Fruit fly (Drosophila melanogaster) whole organism, embryonic: ENCODE data around the gene cpx.
A peak's percentile ranks its signal among the peaks of the same experiment; 100 is the strongest.

Source experiments
- B-H2 ChIP-seq: fragments of 200-800 bp; sonication (Bioruptor generic); optimal IDR thresholded peaks from 2 replicates; lab custom pipeline; 2018; ENCODE audit warnings: missing biosample characterization, mild to moderate bottlenecking, missing genetic modification characterization
- BEAF-32 ChIP-seq: fragments of 200-800 bp; sonication (Bioruptor generic); optimal IDR thresholded peaks from 3 replicates; lab custom pipeline; 2017; ENCODE audit warnings: missing biosample characterization, missing genetic modification characterization, mild to moderate bottlenecking, moderate library complexity, missing genetic modification reagents
- CG10147 ChIP-seq: fragments of 200-800 bp; sonication (Bioruptor generic); optimal IDR thresholded peaks from 2 replicates; lab custom pipeline; 2019; ENCODE audit warnings: missing biosample characterization, mild to moderate bottlenecking, missing genetic modification characterization, moderate library complexity
- CG10267 ChIP-seq: fragments of 200-800 bp; sonication (Bioruptor generic); optimal IDR thresholded peaks from 2 replicates; lab custom pipeline; 2018; ENCODE audit warnings: missing biosample characterization, mild to moderate bottlenecking, missing genetic modification characterization, moderate library complexity
- CG10979 ChIP-seq: fragments of 200-800 bp; sonication (Bioruptor generic); optimal IDR thresholded peaks from 2 replicates; lab custom pipeline; 2018; ENCODE audit warnings: missing biosample characterization, mild to moderate bottlenecking, missing genetic modification characterization, moderate library complexity
- CG11560 ChIP-seq: fragments of 200-800 bp; sonication (Bioruptor generic); IDR thresholded peaks from 3 replicates; pipeline ENCODE4 v1.3.6; 2022; ENCODE audit warnings: missing biosample characterization, missing genetic modification characterization
- CG12391 ChIP-seq: fragments of 200-800 bp; sonication (Bioruptor generic); optimal IDR thresholded peaks from 3 replicates; lab custom pipeline; 2018; ENCODE audit warnings: missing biosample characterization, mild to moderate bottlenecking, missing genetic modification characterization, moderate library complexity
- CG12659 ChIP-seq: fragments of 200-800 bp; sonication (Bioruptor generic); optimal IDR thresholded peaks from 3 replicates; lab custom pipeline; 2017; ENCODE audit warnings: mild to moderate bottlenecking, missing biosample characterization, missing genetic modification reagents, missing genetic modification characterization
- CG13287 ChIP-seq: fragments of 200-800 bp; sonication (Bioruptor generic); IDR thresholded peaks from 2 replicates; pipeline ENCODE4 v1.3.6; 2022; ENCODE audit warnings: missing biosample characterization, missing genetic modification characterization; ENCODE audit not compliant: partially characterized antibody
- CG14710 ChIP-seq: fragments of 200-800 bp; sonication (Bioruptor generic); optimal IDR thresholded peaks from 3 replicates; lab custom pipeline; 2019; ENCODE audit warnings: missing biosample characterization, mild to moderate bottlenecking, missing genetic modification characterization, moderate library complexity
- CG16813 ChIP-seq: fragments of 200-800 bp; sonication (Bioruptor generic); IDR thresholded peaks from 3 replicates; pipeline ENCODE4 v1.3.6; 2022; ENCODE audit warnings: missing biosample characterization, missing genetic modification characterization; ENCODE audit not compliant: partially characterized antibody
- CG17186 ChIP-seq: fragments of 200-800 bp; sonication (Bioruptor generic); optimal IDR thresholded peaks from 3 replicates; lab custom pipeline; 2017; ENCODE audit warnings: missing biosample characterization, missing genetic modification reagents, missing genetic modification characterization
- CG17359 ChIP-seq: fragments of 200-800 bp; sonication (Bioruptor generic); optimal IDR thresholded peaks from 3 replicates; lab custom pipeline; 2018; ENCODE audit warnings: missing biosample characterization, mild to moderate bottlenecking, missing genetic modification characterization, moderate library complexity
- CG18619 ChIP-seq: fragments of 200-800 bp; sonication (Bioruptor generic); optimal IDR thresholded peaks from 3 replicates; lab custom pipeline; 2017; ENCODE audit warnings: missing biosample characterization, mild to moderate bottlenecking, missing genetic modification characterization
- CG2712 ChIP-seq: fragments of 200-800 bp; optimal IDR thresholded peaks from 3 replicates; lab custom pipeline; 2019; ENCODE audit warnings: missing biosample characterization, mild to moderate bottlenecking, missing genetic modification characterization, moderate library complexity
- CG33213 ChIP-seq: fragments of 200-800 bp; sonication (Bioruptor generic); optimal IDR thresholded peaks from 3 replicates; lab custom pipeline; 2016; ENCODE audit warnings: missing biosample characterization, missing genetic modification characterization
- CG4730 ChIP-seq: fragments of 200-800 bp; sonication (Bioruptor generic); IDR thresholded peaks from 2 replicates; pipeline ENCODE4 v1.3.6; 2022; ENCODE audit warnings: missing biosample characterization, missing genetic modification characterization
- CG6254 ChIP-seq: fragments of 200-800 bp; sonication (Bioruptor generic); optimal IDR thresholded peaks from 3 replicates; lab custom pipeline; 2017; ENCODE audit warnings: mild to moderate bottlenecking, missing biosample characterization, missing genetic modification reagents, missing genetic modification characterization
- CG7963 ChIP-seq: fragments of 200-800 bp; sonication (Bioruptor generic); IDR thresholded peaks from 3 replicates; pipeline ENCODE4 v1.3.6; 2022; ENCODE audit warnings: missing biosample characterization, missing genetic modification characterization; ENCODE audit not compliant: partially characterized antibody
- CG8290 ChIP-seq, 3 experiments: fragments of 200-800 bp; sonication (Bioruptor generic); optimal IDR thresholded peaks; 2 replicates each; lab custom pipeline; 2016 to 2019; ENCODE audit warnings: missing biosample characterization in 3 of 3, missing genetic modification characterization in 3 of 3, mild to moderate bottlenecking in 2 of 3, moderate library complexity in 1 of 3
- CTCF ChIP-seq: fragments of 200-800 bp; sonication (Bioruptor generic); optimal IDR thresholded peaks from 2 replicates; lab custom pipeline; 2017; ENCODE audit warnings: missing biosample characterization, mild to moderate bottlenecking, missing genetic modification characterization, moderate library complexity
- Dip2 ChIP-seq: fragments of 200-800 bp; sonication (Bioruptor generic); IDR thresholded peaks from 2 replicates; pipeline ENCODE4 v1.3.6; 2022; ENCODE audit warnings: missing biosample characterization, missing genetic modification characterization
- Dref ChIP-seq: fragments of 200-800 bp; sonication (Bioruptor generic); IDR thresholded peaks from 2 replicates; pipeline ENCODE4 v1.3.6; 2022; ENCODE audit warnings: missing biosample characterization, missing genetic modification characterization
- HLH4C ChIP-seq: fragments of 200-800 bp; sonication (Bioruptor generic); IDR thresholded peaks from 3 replicates; pipeline ENCODE4 v1.3.6; 2022; ENCODE audit warnings: missing biosample characterization, missing genetic modification characterization; ENCODE audit not compliant: partially characterized antibody
- HmgD ChIP-seq: fragments of 200-800 bp; sonication (Bioruptor generic); optimal IDR thresholded peaks from 3 replicates; lab custom pipeline; 2016; ENCODE audit warnings: missing biosample characterization, missing genetic modification characterization
- Hr3 ChIP-seq: fragments of 200-800 bp; sonication (Bioruptor generic); optimal IDR thresholded peaks from 3 replicates; lab custom pipeline; 2016; ENCODE audit warnings: missing biosample characterization, missing genetic modification characterization
- Lhr ChIP-seq: fragments of 200-800 bp; sonication (Bioruptor generic); optimal IDR thresholded peaks from 3 replicates; lab custom pipeline; 2017; ENCODE audit warnings: mild to moderate bottlenecking, missing biosample characterization, missing genetic modification reagents, missing genetic modification characterization
- Med ChIP-seq: fragments of 200-800 bp; sonication (Bioruptor generic); peaks from one replicate; lab custom pipeline; 2016; ENCODE audit warnings: missing biosample characterization, missing genetic modification characterization, mild to moderate bottlenecking, inconsistent platforms, moderate library complexity
- NfI ChIP-seq: fragments of 200-800 bp; sonication (Bioruptor generic); optimal IDR thresholded peaks from 3 replicates; lab custom pipeline; 2018; ENCODE audit warnings: missing biosample characterization, mild to moderate bottlenecking, missing genetic modification characterization, moderate library complexity
- Scr ChIP-seq: fragments of 200-800 bp; sonication (Bioruptor generic); IDR thresholded peaks from 2 replicates; pipeline ENCODE4 v1.3.6; 2022; ENCODE audit warnings: missing biosample characterization, missing genetic modification characterization; ENCODE audit not compliant: partially characterized antibody
- Sry-δ ChIP-seq: fragments of 200-800 bp; sonication (Bioruptor generic); optimal IDR thresholded peaks from 2 replicates; lab custom pipeline; 2016; ENCODE audit warnings: missing biosample characterization, missing genetic modification characterization
- Stat92E ChIP-seq, 3 experiments: fragments of >200 bp in 2 of 3; fragments of 200-800 bp in 1 of 3; sonication (Bioruptor generic) in 1 of 3; optimal IDR thresholded peaks; 2 replicates each; lab custom pipeline; 2017 to 2019; ENCODE audit warnings: missing biosample characterization in 3 of 3, missing genetic modification characterization in 3 of 3, mild to moderate bottlenecking in 1 of 3, moderate library complexity in 1 of 3
- Trl ChIP-seq, 3 experiments: fragments of >200 bp in 2 of 3; fragments of 200-800 bp in 1 of 3; sonication (Bioruptor generic) in 1 of 3; optimal IDR thresholded peaks; 2 replicates in 1 of 3; 3 replicates in 2 of 3; lab custom pipeline; 2016 to 2017; ENCODE audit warnings: missing biosample characterization in 1 of 3, missing genetic modification characterization in 1 of 3
- Vsx1 ChIP-seq: fragments of 200-800 bp; sonication (Bioruptor generic); optimal IDR thresholded peaks from 2 replicates; lab custom pipeline; 2017; ENCODE audit warnings: missing biosample characterization, mild to moderate bottlenecking, missing genetic modification characterization, missing genetic modification reagents
- YL-1 ChIP-seq: fragments of 200-800 bp; sonication (Bioruptor generic); optimal IDR thresholded peaks from 3 replicates; lab custom pipeline; 2017; ENCODE audit warnings: missing biosample characterization, mild to moderate bottlenecking, missing genetic modification characterization
- bbx ChIP-seq: fragments of 200-800 bp; sonication (Bioruptor generic); IDR thresholded peaks from 2 replicates; pipeline ENCODE4 v1.3.6; 2022; ENCODE audit warnings: missing biosample characterization, missing genetic modification characterization; ENCODE audit not compliant: partially characterized antibody
- ci ChIP-seq: fragments of 200-800 bp; sonication (Bioruptor generic); IDR thresholded peaks from 3 replicates; pipeline ENCODE4 v1.3.6; 2022; ENCODE audit warnings: missing biosample characterization, missing genetic modification characterization
- dati ChIP-seq: fragments of 200-800 bp; sonication (Bioruptor generic); IDR thresholded peaks from 2 replicates; pipeline ENCODE4 v1.3.6; 2022; ENCODE audit warnings: missing biosample characterization, missing genetic modification characterization
- dm ChIP-seq: fragments of 200-800 bp; sonication (Bioruptor generic); optimal IDR thresholded peaks from 3 replicates; lab custom pipeline; 2016; ENCODE audit warnings: missing biosample characterization, missing genetic modification characterization
- en ChIP-seq: fragments of 200-800 bp; sonication (Bioruptor generic); optimal IDR thresholded peaks from 2 replicates; lab custom pipeline; 2016; ENCODE audit warnings: missing biosample characterization, missing genetic modification characterization
- ftz-f1 ChIP-seq: fragments of 200-800 bp; sonication (Bioruptor generic); optimal IDR thresholded peaks from 2 replicates; lab custom pipeline; 2016; ENCODE audit warnings: missing biosample characterization, missing genetic modification characterization
- nau ChIP-seq: fragments of 200-800 bp; sonication (Bioruptor generic); optimal IDR thresholded peaks from 3 replicates; lab custom pipeline; 2017; ENCODE audit warnings: missing biosample characterization, mild to moderate bottlenecking, missing genetic modification characterization, missing genetic modification reagents
- sens ChIP-seq: fragments of 200-800 bp; sonication (Bioruptor generic); peaks from one replicate; lab custom pipeline; 2016; ENCODE audit warnings: missing biosample characterization, missing genetic modification characterization
- sr ChIP-seq: fragments of 200-800 bp; sonication (Bioruptor generic); IDR thresholded peaks from 3 replicates; pipeline ENCODE4 v1.3.6; 2022; ENCODE audit warnings: missing biosample characterization, missing genetic modification characterization
- trem ChIP-seq: fragments of 200-800 bp; optimal IDR thresholded peaks from 3 replicates; lab custom pipeline; 2019; ENCODE audit warnings: missing biosample characterization, mild to moderate bottlenecking, missing genetic modification characterization, moderate library complexity
- tup ChIP-seq: fragments of 200-800 bp; sonication (Bioruptor generic); optimal IDR thresholded peaks from 2 replicates; lab custom pipeline; 2016; ENCODE audit warnings: missing biosample characterization, mild to moderate bottlenecking, missing genetic modification characterization, moderate library complexity
- vvl ChIP-seq: fragments of 200-800 bp; sonication (Bioruptor generic); IDR thresholded peaks from 2 replicates; pipeline ENCODE4 v1.3.6; 2022; ENCODE audit warnings: missing biosample characterization, missing genetic modification characterization
- zen ChIP-seq: fragments of 200-800 bp; sonication (Bioruptor generic); optimal IDR thresholded peaks from 3 replicates; lab custom pipeline; 2018; ENCODE audit warnings: missing biosample characterization, mild to moderate bottlenecking, missing genetic modification characterization, moderate library complexity

cpx gene

dm6 chr3R:4337580-4337979 lies 57.6 kb downstream of the cpx start, which contains the start of the genes Skp2 and CG1103:
Gene Skp2 (minus strand): TSS chr3R:4337674.
Gene CG1103 (plus strand): TSS chr3R:4337755.
- peak; percentile 68 for TF ChIP-seq CG13287 (GFP tag; lab: Robert Waterston, UW)
- TF ChIP-seq trem (tag; lab: Kevin White, UChicago), result peak; percentile 66
- TF ChIP-seq Lhr, result peak; percentile 59
- TF ChIP-seq bbx, result peak; percentile 27; the same call in 1 of the 2 replicates
- peak; percentile 51 for TF ChIP-seq BEAF-32 (GFP tag; lab: Kevin White, UChicago)
- TF ChIP-seq HmgD (GFP tag; lab: Kevin White, UChicago), result peak; percentile 23
- no peak for TF ChIP-seq tup (GFP tag; lab: Kevin White, UChicago)
- no peak for TF ChIP-seq dati (GFP tag; lab: Robert Waterston, UW)
- peak; percentile 48 for TF ChIP-seq Scr (GFP tag; lab: Robert Waterston, UW)
- no peak for TF ChIP-seq CG10147 (GFP tag; lab: Kevin White, UChicago)
- TF ChIP-seq Stat92E (GFP tag; optimal IDR thresholded peaks at IDR 0.05; lab: Kevin White, UChicago), result peak in 1 of 3 experiments; percentile 76
- peak; percentile 26 for TF ChIP-seq CG33213 (GFP tag; lab: Kevin White, UChicago)
- TF ChIP-seq CG10267 (tag; lab: Kevin White, UChicago), result peak; percentile 17
- TF ChIP-seq Trl (optimal IDR thresholded peaks at IDR 0.05; lab: Kevin White, UChicago), result peak in 1 of 2 experiments; percentile 38
- no peak for TF ChIP-seq Trl (GFP tag; optimal IDR thresholded peaks at IDR 0.05; lab: Kevin White, UChicago)
- no peak for TF ChIP-seq CG17359
- peak; percentile 24 for TF ChIP-seq CTCF (GFP tag; lab: Kevin White, UChicago)
- no peak for TF ChIP-seq sr (GFP tag; lab: Robert Waterston, UW)
- TF ChIP-seq CG16813 (GFP tag; lab: Robert Waterston, UW), result peak; percentile 44; the same call in 1 of the 3 replicates
- peak; percentile 16 for TF ChIP-seq dm (GFP tag; lab: Kevin White, UChicago)
- TF ChIP-seq Dref (GFP tag; lab: Robert Waterston, UW), result peak; percentile 79
- no peak for TF ChIP-seq B-H2 (GFP tag; lab: Kevin White, UChicago)
- TF ChIP-seq Dip2 (GFP tag; lab: Robert Waterston, UW), result no peak
- 0 out of 3 replicates have a peak, but pooled peaks have one; percentile 39 for TF ChIP-seq CG7963
- peak; percentile 46; the same call in 1 of the 3 replicates for TF ChIP-seq HLH4C (GFP tag; lab: Robert Waterston, UW)
- TF ChIP-seq CG8290 (GFP tag; optimal IDR thresholded peaks at IDR 0.05; lab: Kevin White, UChicago), result peak; percentile 11
- peak in 1 of 2 experiments; percentile 64 for TF ChIP-seq CG8290 (tag; optimal IDR thresholded peaks at IDR 0.05; lab: Kevin White, UChicago)
- TF ChIP-seq nau (GFP tag; lab: Kevin White, UChicago), result no peak
- peak; percentile 13 for TF ChIP-seq CG17186
- peak; percentile 22 for TF ChIP-seq CG14710
- 0 out of 3 replicates have a peak, but pooled peaks have one; percentile 12 for TF ChIP-seq ci (GFP tag; lab: Robert Waterston, UW)
- peak; percentile 62 for TF ChIP-seq CG12659 (GFP tag; lab: Kevin White, UChicago)
- no peak for TF ChIP-seq CG6254 (GFP tag; lab: Kevin White, UChicago)
- no peak for TF ChIP-seq CG18619 (GFP tag; lab: Kevin White, UChicago)
- no peak for TF ChIP-seq NfI
- peak; percentile 29 for TF ChIP-seq Hr3 (GFP tag; lab: Kevin White, UChicago)
- TF ChIP-seq YL-1, result peak; percentile 90
- TF ChIP-seq Vsx1 (GFP tag; lab: Kevin White, UChicago), result no peak
- 0 out of 2 replicates have a peak, but pooled peaks have one; percentile 32 for TF ChIP-seq vvl (GFP tag; lab: Robert Waterston, UW)
- TF ChIP-seq CG12391 (tag; lab: Kevin White, UChicago), result peak; percentile 5
- no peak for TF ChIP-seq CG4730
- TF ChIP-seq CG10979 (tag; lab: Kevin White, UChicago), result no peak
- peak; percentile 55; the same call in 2 of the 3 replicates for TF ChIP-seq CG11560 (tag; lab: Robert Waterston, UW)
- TF ChIP-seq en (GFP tag; lab: Kevin White, UChicago), result no peak
- peak; percentile 76 for TF ChIP-seq sens (GFP tag; lab: Kevin White, UChicago)
- TF ChIP-seq Med, result peak; percentile 76
- peak; percentile 52 for TF ChIP-seq Sry-δ (GFP tag; lab: Kevin White, UChicago)
- TF ChIP-seq zen, result peak; percentile 26
- TF ChIP-seq CG2712 (tag; lab: Kevin White, UChicago), result peak; percentile 42
- TF ChIP-seq ftz-f1 (GFP tag; lab: Kevin White, UChicago), result peak; percentile 83
